Worm (Caenorhabditis elegans) whole organism, dauer: Measurements from ENCODE around the gene Y11D7A.7.
"Not testable (repeated sequence)": the region's sequence is repeated elsewhere in the genome, so short reads cannot be mapped to it uniquely, and the experiment has no call there.

ENCODE experiments used
- unc-62 ChIP-seq: sonication (generic microtip); optimal IDR thresholded peaks from 2 replicates; lab custom pipeline; 2017; ENCODE audit warnings: missing biosample characterization, missing genetic modification reagents, missing genetic modification characterization

The Y11D7A.7 gene

ce11 chrIV:9256865-9257264, 7.5 kb downstream of the Y11D7A.7 start:
- no peak for TF ChIP-seq unc-62 (GFP tag; lab: Kevin White, UChicago)

DNA sequence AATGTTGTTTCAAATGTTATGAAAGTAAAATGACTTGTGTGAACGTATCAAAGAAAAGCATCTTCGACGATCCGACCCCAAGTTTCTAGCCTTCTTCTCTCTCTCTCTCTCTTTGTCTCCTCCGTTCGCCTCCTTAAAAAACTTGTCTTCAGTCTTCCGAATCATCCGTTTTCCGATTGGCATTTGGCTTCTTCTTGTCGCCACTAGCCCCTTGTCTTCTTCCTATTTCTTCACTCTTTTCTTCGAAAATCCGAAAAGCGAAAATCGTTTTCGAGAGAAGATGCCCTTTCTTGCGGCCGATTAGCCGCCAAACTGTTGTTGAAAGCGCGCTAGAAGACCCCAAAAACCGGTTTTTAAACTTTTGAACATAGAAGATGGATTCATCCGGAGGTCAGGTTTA, 9.2 kb downstream of the Y11D7A.7 start:
- TF ChIP-seq unc-62 (GFP tag; lab: Kevin White, UChicago), result no peak

DNA sequence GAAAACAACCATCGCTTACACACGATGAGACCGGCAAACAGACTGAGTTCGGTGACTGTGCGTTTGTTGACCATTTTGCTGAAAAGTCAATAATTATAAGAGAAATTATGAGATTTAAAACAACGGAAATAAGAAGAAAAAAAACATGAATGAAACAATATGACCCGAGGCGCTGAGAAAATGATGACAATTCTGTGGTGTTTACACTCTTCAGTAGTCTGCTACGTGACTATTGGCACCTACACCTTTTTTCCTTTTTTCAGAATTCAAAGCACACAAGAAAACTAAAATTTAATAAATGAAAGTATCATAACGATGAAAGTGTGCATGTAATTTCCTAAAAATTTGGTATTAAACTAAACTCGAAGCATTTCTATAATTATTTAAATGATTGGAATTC, 10.4 kb downstream of the Y11D7A.7 start, which contains the start of gene Y11D7A.10:
Gene Y11D7A.10 (minus strand): TSS at position 82 of the 400 bp plus-strand sequence.
- TF ChIP-seq unc-62 (GFP tag; lab: Kevin White, UChicago), result no peak

DNA sequence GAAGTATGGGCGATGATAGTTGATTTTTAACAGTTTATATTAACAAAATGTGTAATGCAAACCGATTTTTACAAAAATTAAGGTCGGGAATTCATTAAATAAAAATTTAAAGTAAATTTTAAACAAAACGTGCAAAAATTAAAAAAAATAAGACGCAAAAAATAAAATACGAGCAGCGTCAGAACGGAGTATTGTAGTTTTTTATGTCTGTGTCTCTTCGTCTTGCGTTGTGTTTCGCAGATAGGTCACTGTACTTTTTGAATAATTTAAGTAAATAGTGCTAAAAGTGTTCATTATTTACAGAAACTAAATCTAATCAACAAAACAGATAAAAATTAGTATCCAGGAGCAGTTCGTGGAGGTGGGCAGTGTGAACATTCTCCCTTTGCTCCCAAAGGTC, 11.0 kb downstream of the Y11D7A.7 start:
- TF ChIP-seq unc-62 (GFP tag; lab: Kevin White, UChicago), result no peak

DNA sequence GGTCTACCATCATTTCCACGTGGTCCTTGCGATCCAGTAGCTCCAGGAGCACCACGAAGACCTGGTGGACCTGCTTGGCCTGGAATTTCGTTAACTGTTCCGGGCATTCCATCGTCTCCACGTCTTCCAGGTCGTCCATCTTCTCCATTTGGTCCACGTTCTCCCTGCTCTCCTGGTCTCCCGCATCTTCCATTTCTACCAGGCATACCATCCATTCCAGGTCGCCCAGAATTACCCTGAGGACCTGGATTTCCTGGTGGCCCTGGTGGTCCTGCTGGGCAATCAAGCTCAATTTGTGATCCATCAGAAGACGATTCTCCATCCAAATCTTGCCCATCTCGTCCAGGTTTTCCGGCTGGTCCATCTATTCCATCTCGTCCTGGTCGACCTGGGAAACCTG, 11.5 kb downstream of the Y11D7A.7 start:
- TF ChIP-seq unc-62 (GFP tag; lab: Kevin White, UChicago), result no peak

DNA sequence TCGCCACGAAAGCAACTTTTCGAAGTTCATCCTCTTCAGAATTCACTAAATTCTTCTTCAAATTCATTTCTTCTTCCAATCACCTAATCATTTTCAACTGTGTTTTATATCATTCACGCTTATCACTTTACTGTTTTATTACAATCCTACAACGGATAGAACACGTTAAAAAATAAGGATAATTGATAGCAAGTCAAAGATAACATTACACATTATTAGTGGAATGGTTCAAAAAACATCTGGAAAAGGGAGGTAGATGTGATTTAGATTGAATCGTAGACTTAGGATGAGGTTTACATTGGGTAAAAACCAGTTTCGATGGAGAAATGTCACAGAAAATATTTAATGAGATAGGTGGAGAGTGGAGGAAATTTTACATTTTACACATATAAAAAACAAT, 12.4 kb downstream of the Y11D7A.7 start, which contains the start of gene col-120:
Gene col-120 (minus strand): TSS at position 101 of the 400 bp plus-strand sequence.
- TF ChIP-seq unc-62 (GFP tag; lab: Kevin White, UChicago), result no peak

DNA sequence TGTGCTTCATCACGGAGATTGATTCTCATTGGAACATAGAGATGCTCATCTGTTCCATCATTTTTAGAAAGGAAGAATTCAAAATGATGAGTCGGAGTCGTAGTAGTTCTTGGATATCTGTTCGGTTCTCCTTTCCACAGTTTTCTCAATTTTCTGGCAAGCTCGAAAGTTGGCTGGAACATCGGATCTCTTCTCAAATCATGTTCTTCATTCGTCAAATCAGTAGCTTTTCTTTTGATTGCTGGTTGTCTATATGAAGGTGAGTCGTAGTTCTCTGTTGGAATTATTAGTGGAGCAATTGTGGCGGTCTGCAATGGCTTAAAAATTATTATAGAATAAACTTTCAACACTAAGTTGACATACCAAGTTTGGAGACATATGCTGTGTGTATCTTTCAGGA, 13.0 kb downstream of the Y11D7A.7 start:
- TF ChIP-seq unc-62 (GFP tag; lab: Kevin White, UChicago), result no peak

ce11 chrIV:9263812-9264320, 14.5 kb downstream of the Y11D7A.7 start, which contains the start of gene flh-1:
flh-1 (minus strand) TSS chrIV:9264270.
- no peak for TF ChIP-seq unc-62 (GFP tag; lab: Kevin White, UChicago)

ce11 chrIV:9264513-9264912, 15.2 kb downstream of the Y11D7A.7 start:
- TF ChIP-seq unc-62 (GFP tag; lab: Kevin White, UChicago), result no peak

- no peak for TF ChIP-seq unc-62 (GFP tag; lab: Kevin White, UChicago)
Observed at ce11 chrIV:9266464-9266863, 17.1 kb downstream of the Y11D7A.7 start, which contains the start of gene Y11D7A.19. Y11D7A.19 (minus strand) TSS chrIV:9266564.

DNA sequence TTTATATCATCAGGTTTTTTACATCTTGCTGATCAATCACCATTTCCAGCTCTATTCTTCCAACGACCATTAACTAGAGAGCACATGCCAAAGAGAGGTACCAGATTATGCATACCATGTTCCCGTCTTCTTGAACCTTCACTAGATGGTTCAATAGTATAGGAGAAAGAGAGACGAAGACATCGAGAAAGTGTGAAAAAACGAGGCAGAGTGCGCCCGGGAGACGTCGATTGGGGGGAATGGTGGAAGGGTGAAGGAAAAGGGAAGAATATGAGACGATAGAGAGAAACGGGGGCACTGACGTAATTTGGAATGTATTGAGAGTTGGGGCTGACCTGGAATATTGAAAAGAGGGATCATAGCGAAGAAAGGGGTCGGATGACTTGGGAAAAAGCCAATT, 18.3 kb downstream of the Y11D7A.7 start:
- TF ChIP-seq unc-62 (GFP tag; lab: Kevin White, UChicago), result no peak

DNA sequence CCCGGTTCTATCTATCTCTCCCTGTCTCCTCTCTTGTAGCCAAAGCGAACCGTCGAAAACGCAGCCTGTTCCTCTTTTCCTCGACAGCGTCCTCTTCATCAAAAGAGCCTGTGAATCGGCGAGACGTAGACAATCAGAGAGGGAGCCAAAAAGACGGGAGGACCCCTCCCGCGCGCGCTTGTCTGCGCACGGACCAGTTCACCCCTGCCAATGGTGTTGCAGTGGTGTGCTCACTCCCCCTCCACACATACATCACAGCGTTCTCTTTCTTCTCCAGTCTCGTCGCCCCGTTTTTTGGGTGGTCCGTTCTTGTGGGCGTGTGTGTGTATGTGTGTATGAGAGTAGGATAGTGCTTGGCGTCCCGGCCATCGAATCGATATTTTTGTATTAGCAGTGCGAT, 19.6 kb downstream of the Y11D7A.7 start:
- TF ChIP-seq unc-62 (GFP tag; lab: Kevin White, UChicago), result no peak

ce11 chrIV:9269796-9270195, 20.5 kb downstream of the Y11D7A.7 start, which contains the start of gene flh-3:
flh-3 (plus strand) TSS chrIV:9270096.
- no peak for TF ChIP-seq unc-62 (GFP tag; lab: Kevin White, UChicago)

DNA sequence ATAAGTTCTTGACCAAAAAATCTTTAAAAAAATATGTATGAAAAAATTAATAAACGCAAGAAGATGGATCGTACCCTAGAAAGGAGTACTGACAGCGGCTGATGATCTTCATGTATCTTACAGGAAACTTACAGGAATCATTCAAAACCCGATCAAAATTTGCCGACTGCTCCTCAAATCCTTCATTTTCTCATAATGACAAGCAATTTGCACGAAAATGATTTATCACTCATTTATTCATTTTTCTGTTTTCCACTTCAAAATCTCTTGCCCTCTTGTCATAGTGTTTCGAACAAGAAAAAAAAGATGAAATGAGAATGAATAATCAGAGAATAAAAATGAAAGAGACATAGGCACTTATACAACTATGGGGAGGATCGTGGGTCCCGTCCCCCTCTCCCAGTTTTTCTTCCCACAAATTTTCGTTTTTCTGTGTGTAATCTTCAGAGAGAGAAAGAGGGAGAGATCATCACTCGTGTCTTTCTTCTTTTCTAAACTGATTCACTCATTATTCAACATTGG, 24.8 kb downstream of the Y11D7A.7 start, which contains the start of gene nmy-3:
Gene nmy-3 (plus strand): TSS at position 472 of the 522 bp plus-strand sequence.
- no peak for TF ChIP-seq unc-62 (GFP tag; lab: Kevin White, UChicago)

DNA sequence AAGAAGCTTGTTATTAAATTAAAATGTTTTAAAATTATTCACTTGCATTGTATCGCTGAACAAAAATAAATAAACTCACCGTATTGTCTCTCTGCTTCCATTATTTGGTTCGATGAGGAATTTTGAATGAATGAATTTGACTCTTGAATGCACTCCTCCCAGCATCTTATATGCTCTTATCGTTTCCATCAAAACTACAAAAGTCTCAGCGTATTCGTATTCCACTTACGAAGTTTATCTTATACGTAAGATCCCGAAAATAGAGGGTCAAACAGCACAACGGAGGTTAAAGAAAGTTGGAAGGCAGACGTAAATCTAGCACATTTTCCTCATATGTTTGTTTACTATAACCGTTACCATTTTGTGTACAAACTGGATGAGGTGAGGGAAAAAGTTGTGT, 37.0 kb downstream of the Y11D7A.7 start, which contains the start of gene nhr-267:
Gene nhr-267 (minus strand): TSS at position 101 of the 400 bp plus-strand sequence.
- TF ChIP-seq unc-62 (GFP tag; lab: Kevin White, UChicago), result not testable (repeated sequence)

ce11 chrIV:9289635-9290034, 40.3 kb downstream of the Y11D7A.7 start:
- no peak for TF ChIP-seq unc-62 (GFP tag; lab: Kevin White, UChicago)

DNA sequence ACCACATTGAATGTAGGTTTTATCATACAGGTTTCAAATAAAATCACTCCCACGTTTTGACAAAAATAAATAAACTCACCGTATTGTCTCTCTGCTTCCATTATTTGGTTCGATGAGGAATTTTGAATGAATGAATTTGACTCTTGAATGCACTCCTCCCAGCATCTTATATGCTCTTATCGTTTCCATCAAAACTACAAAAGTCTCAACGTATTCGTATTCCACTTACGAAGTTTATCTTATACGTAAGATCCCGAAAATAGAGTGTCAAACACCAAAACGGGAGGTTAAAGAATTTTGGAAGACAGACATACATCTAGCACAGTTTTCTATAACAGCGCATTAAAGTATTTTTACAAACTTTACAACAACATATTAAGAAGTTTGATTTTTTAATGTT, 44.5 kb downstream of the Y11D7A.7 start, which contains the start of gene nhr-264:
Gene nhr-264 (minus strand): TSS at position 101 of the 400 bp plus-strand sequence.
- TF ChIP-seq unc-62 (GFP tag; lab: Kevin White, UChicago), result not testable (repeated sequence)
